Worm (Caenorhabditis elegans): ENCODE results near the gene M18.3.

M18.3 gene

DNA sequence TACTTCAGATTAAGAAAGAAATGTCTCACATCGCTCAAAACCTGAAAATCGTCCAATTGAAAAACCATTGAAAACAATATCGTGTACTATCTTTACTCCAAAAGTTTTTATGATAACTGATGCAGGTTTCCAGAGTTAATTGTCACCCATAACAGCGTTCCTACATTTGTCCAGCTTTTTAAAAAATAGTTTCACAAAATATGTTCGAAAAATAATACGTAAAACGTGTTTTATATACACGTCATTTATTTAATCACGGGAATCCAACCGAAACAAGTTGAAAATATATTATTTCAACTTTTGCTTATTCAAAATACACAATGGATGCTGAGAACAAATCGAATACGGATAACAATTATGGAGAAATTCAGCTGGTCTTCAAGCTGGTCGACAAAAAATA is 30.2 kb upstream of the M18.3 start, which contains the start of gene K08E4.7:
Gene K08E4.7, plus strand, starts transcription at position 301 of the 400 bp plus-strand sequence.
- TF ChIP-seq sox-4 (tag; optimal IDR thresholded peaks at IDR 0.05) (no peak), ceh-18 (tag; optimal IDR thresholded peaks at IDR 0.05) (no peak), unc-55 (GFP tag; optimal IDR thresholded peaks at IDR 0.05) (no peak)

ce11 chrIV:12078112-12078812 is 27.4 kb upstream of the M18.3 start, which contains the start of gene tmed-1:
TSS of gene tmed-1 (minus strand) at chrIV:12078162.
- TF ChIP-seq ceh-2 (tag; optimal IDR thresholded peaks at IDR 0.05) = no peak
- TF ChIP-seq nhr-11 (tag; optimal IDR thresholded peaks at IDR 0.05) = no peak

ce11 chrIV:12078907-12079523 is 26.6 kb upstream of the M18.3 start, which contains the start of gene lex-1:
TSS of gene lex-1 (plus strand) at chrIV:12079473.
- TF ChIP-seq ceh-22 (tag; optimal IDR thresholded peaks at IDR 0.05) (no peak), ceh-19 (GFP tag; optimal IDR thresholded peaks at IDR 0.05) (no peak), nhr-232 (tag; optimal IDR thresholded peaks at IDR 0.05) (no peak), pha-2 (tag; optimal IDR thresholded peaks at IDR 0.05) (no peak), unc-86 (tag; optimal IDR thresholded peaks at IDR 0.05) (no peak), hlh-30 (tag; optimal IDR thresholded peaks at IDR 0.05; ENCODE audit: insufficient read depth) (peak; percentile 75), ceh-31 (tag; optimal IDR thresholded peaks at IDR 0.05) (peak; percentile 26), npax-4 (tag; optimal IDR thresholded peaks at IDR 0.05) (no peak), ref-2 (tag; optimal IDR thresholded peaks at IDR 0.05) (no peak), unc-42 (tag; optimal IDR thresholded peaks at IDR 0.05) (peak; percentile 27), K02D7.2 (tag; optimal IDR thresholded peaks at IDR 0.05) (no peak), C38D4.7 (GFP tag; optimal IDR thresholded peaks at IDR 0.05) (no peak), ztf-16 (tag; optimal IDR thresholded peaks at IDR 0.05) (no peak), nfya-1 (tag; optimal IDR thresholded peaks at IDR 0.05) (peak; percentile 38), ceh-24 (tag; optimal IDR thresholded peaks at IDR 0.05) (no peak), madf-2 (tag; optimal IDR thresholded peaks at IDR 0.05) (no peak)

DNA sequence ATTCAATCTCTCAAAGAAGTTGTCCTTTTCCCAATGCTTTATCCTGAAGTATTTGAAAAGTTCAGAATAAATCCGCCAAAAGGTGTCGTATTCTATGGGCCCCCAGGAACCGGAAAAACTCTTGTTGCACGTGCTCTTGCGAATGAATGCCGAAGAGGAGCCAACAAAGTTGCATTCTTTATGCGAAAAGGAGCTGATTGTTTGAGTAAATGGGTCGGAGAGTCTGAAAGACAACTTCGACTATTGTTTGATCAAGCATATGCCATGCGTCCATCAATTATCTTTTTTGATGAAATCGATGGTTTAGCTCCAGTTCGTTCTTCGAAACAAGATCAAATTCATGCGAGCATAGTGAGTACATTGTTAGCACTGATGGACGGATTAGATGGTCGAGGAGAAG is 24.9 kb upstream of the M18.3 start:
- TF ChIP-seq pros-1 (tag; optimal IDR thresholded peaks at IDR 0.05) (no peak), Y22D7AL.16 (tag; optimal IDR thresholded peaks at IDR 0.05) (no peak), pax-1 (tag; optimal IDR thresholded peaks at IDR 0.05) (no peak), ceh-9 (tag; optimal IDR thresholded peaks at IDR 0.05) (no peak), hlh-6 (tag; optimal IDR thresholded peaks at IDR 0.05) (no peak), K09A11.1 (tag; optimal IDR thresholded peaks at IDR 0.05; ENCODE audit: insufficient read depth) (no peak), ceh-18 (tag; optimal IDR thresholded peaks at IDR 0.05) (no peak), che-1 (tag; optimal IDR thresholded peaks at IDR 0.05) (no peak)

- TF ChIP-seq ceh-6 (GFP tag; optimal IDR thresholded peaks at IDR 0.05) = no peak
- TF ChIP-seq ceh-14 (tag; optimal IDR thresholded peaks at IDR 0.05) = no peak
- no peak for TF ChIP-seq hlh-6 (tag; optimal IDR thresholded peaks at IDR 0.05)
- TF ChIP-seq elt-2 (tag; optimal IDR thresholded peaks at IDR 0.05) = no peak
- no peak for TF ChIP-seq dmd-4 (tag; optimal IDR thresholded peaks at IDR 0.05; ENCODE audit: borderline replicate concordance)
- no peak for TF ChIP-seq tbx-7 (tag; optimal IDR thresholded peaks at IDR 0.05)
- no peak for TF ChIP-seq nfya-1 (tag; optimal IDR thresholded peaks at IDR 0.05)
- no peak for TF ChIP-seq pax-1 (tag; optimal IDR thresholded peaks at IDR 0.05)
- no peak for TF ChIP-seq pag-3 (tag; optimal IDR thresholded peaks at IDR 0.05; ENCODE audit: borderline replicate concordance)
- TF ChIP-seq ceh-9 (tag; optimal IDR thresholded peaks at IDR 0.05) = no peak
- no peak for TF ChIP-seq unc-86 (tag; optimal IDR thresholded peaks at IDR 0.05)
- TF ChIP-seq nhr-11 (tag; optimal IDR thresholded peaks at IDR 0.05) = no peak
Observed at ce11 chrIV:12084178-12084577, 21.5 kb upstream of the M18.3 start, which contains the start of gene repo-1. TSS of gene repo-1 (plus strand) at chrIV:12084478.
